Fruit fly (Drosophila melanogaster) whole organism: ENCODE data around the gene Lcch3.

Experiments used
- Dll ChIP-seq: fragments of >200 bp; optimal IDR thresholded peaks from 2 replicates; lab custom pipeline; 2017
- EcR ChIP-seq, 2 experiments: fragments of >200 bp; optimal IDR thresholded peaks; 2 replicates each; lab custom pipeline; 2017; ENCODE audit warnings: missing biosample characterization in 2 of 2, missing genetic modification characterization in 2 of 2, missing genetic modification reagents in 2 of 2
- pan ChIP-seq: fragments of >200 bp; optimal IDR thresholded peaks from 2 replicates; lab custom pipeline; 2017
- psq ChIP-seq: fragments of >200 bp; optimal IDR thresholded peaks from 2 replicates; lab custom pipeline; 2017

DNA sequence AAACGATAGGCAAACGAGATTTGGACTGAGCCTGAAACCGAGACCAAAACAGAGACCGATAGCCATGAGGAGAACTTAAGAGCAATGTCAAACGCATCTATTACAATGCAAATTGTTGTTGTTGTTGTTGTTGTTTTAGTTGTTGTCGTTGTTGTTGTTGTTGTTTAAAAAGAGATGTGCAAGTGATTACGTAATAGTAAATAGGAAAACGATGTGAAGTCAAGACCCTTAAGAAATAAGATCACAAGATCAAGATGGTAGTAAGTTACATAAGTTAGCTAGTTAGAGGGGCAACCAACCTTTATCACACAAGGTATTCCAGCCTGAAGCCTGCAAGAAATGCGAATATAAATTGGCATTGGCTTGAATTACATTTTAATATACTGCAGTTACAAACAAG lies 25.2 kb downstream of the Lcch3 start:
- TF ChIP-seq psq (no peak), Dll (lab: Kevin White, UChicago) (no peak), EcR (GFP tag; optimal IDR thresholded peaks at IDR 0.05; lab: Kevin White, UChicago) (no peak), pan (lab: Kevin White, UChicago) (no peak)
